Fruit fly (Drosophila melanogaster): ENCODE results near the gene CG11438.

CG11438 gene

dm6 chr3L:22465486-22466402, at the start of gene CG11438:
TSS of gene CG11438 (plus strand) at chr3L:22465619.
- TF ChIP-seq Deaf1 (tag; optimal IDR thresholded peaks at IDR 0.05) (peak; percentile 21), sd (tag; optimal IDR thresholded peaks at IDR 0.05) (peak; percentile 82), ato (GFP tag; IDR thresholded peaks at IDR 0.05; ENCODE audit: partially characterized antibody) (no peak), CG6854 (GFP tag; optimal IDR thresholded peaks at IDR 0.05) (no peak), cwo (GFP tag; optimal IDR thresholded peaks at IDR 0.05) (no peak), nom (GFP tag; optimal IDR thresholded peaks at IDR 0.05) (peak; percentile 8), Blimp-1 (GFP tag; optimal IDR thresholded peaks at IDR 0.05) (peak; percentile 76), CG15269 (tag; optimal IDR thresholded peaks at IDR 0.05) (peak; percentile 7), CG18262 (tag; optimal IDR thresholded peaks at IDR 0.05) (peak; percentile 41), CG15601 (tag; optimal IDR thresholded peaks at IDR 0.05) (peak; percentile 15), bbx (GFP tag; IDR thresholded peaks at IDR 0.05; ENCODE audit: partially characterized antibody) (0 out of 2 replicates have a peak, but pooled peaks have one; percentile 12), so (GFP tag; IDR thresholded peaks at IDR 0.05) (0 out of 3 replicates have a peak, but pooled peaks have one; percentile 13), CG4282 (GFP tag; optimal IDR thresholded peaks at IDR 0.05) (no peak), CG5180 (GFP tag; optimal IDR thresholded peaks at IDR 0.05) (peak; percentile 31), CG16863 (GFP tag; optimal IDR thresholded peaks at IDR 0.05) (no peak), CG30403 (GFP tag; optimal IDR thresholded peaks at IDR 0.05) (no peak), Dad (GFP tag; optimal IDR thresholded peaks at IDR 0.05) (no peak), grau (tag; optimal IDR thresholded peaks at IDR 0.05) (no peak), sens-2 (GFP tag; IDR thresholded peaks at IDR 0.05) (no peak), CG9932 (GFP tag; IDR thresholded peaks at IDR 0.05) (0 out of 2 replicates have a peak, but pooled peaks have one; percentile 23), CG1792 (GFP tag; optimal IDR thresholded peaks at IDR 0.05) (no peak), C15 (GFP tag; IDR thresholded peaks at IDR 0.05) (no peak), ci (GFP tag; IDR thresholded peaks at IDR 0.05) (peak; percentile 13; the same call in 1 of the 3 replicates), MBD-R2 (GFP tag; IDR thresholded peaks at IDR 0.05) (no peak), Ets97D (GFP tag; optimal IDR thresholded peaks at IDR 0.05) (no peak), ems (GFP tag; optimal IDR thresholded peaks at IDR 0.05) (no peak), CG10147 (GFP tag; optimal IDR thresholded peaks at IDR 0.05) (no peak), CG34422 (GFP tag; IDR thresholded peaks at IDR 0.05) (no peak), ATbp (GFP tag; optimal IDR thresholded peaks at IDR 0.05) (peak; percentile 39), CG15514 (GFP tag; optimal IDR thresholded peaks at IDR 0.05) (no peak), jing (GFP tag; optimal IDR thresholded peaks at IDR 0.05) (no peak), oc (tag; optimal IDR thresholded peaks at IDR 0.05) (peak; percentile 22), CG9797 (GFP tag; optimal IDR thresholded peaks at IDR 0.05) (no peak), Jarid2 (GFP tag; optimal IDR thresholded peaks at IDR 0.05) (no peak), zfh2 (GFP tag; optimal IDR thresholded peaks at IDR 0.05) (no peak), CG2875 (GFP tag; optimal IDR thresholded peaks at IDR 0.05) (no peak), sens (GFP tag) (peak; percentile 62), CG13123 (GFP tag; optimal IDR thresholded peaks at IDR 0.05) (no peak), gem (tag; optimal IDR thresholded peaks at IDR 0.05) (peak; percentile 3), abd-A (tag; optimal IDR thresholded peaks at IDR 0.05) (peak; percentile 20), CG12659 (GFP tag; optimal IDR thresholded peaks at IDR 0.05) (no peak), chinmo (GFP tag; IDR thresholded peaks at IDR 0.05; ENCODE audit: partially characterized antibody) (0 out of 4 replicates have a peak, but pooled peaks have one; percentile 60), CG8478 (optimal IDR thresholded peaks at IDR 0.05) (no peak), dmrt11E (tag; optimal IDR thresholded peaks at IDR 0.05) (no peak), CG2120 (GFP tag; optimal IDR thresholded peaks at IDR 0.05) (peak; percentile 20), Meics (GFP tag; optimal IDR thresholded peaks at IDR 0.05) (peak; percentile 7), CG32767 (GFP tag; IDR thresholded peaks at IDR 0.05) (no peak), tap (tag; optimal IDR thresholded peaks at IDR 0.05) (no peak)
